Fruit fly (Drosophila melanogaster): ENCODE data around the gene ND-13B.

The ND-13B gene

DNA sequence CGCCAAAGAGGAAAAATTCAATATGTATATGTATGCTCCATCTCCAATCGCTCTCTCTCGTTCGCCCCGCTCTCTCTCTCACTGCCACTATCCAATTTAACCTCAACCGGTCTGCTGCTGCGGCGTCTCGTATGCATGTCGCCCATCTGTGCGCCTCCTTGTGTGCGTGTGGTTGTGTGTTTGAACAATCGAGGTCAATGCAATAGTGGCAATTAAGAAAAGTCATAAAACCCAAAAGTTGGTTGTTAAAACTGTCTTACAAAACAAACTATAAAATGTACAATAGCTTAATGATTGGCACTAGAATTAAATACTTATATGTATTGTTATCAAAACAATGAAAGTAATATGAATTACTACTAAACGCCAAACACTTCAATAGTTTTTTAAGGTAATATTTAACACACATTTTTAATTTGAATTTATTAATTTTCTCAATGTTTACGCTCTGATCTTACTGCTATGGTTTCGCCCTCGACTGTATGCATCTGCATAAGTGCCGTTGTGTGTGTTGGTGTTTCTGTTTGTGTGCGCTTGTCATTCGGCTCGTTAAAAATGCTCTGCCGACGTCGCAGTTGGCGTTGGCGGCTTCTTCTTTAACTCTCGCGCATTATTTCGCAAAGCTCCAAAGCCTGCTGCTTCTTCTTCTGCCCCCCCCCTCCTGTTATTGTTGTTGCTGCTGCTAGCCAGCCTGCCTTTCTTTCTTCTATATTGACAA lies 28.3 kb downstream of the ND-13B start (continued):
- TF ChIP-seq CG14965 (GFP tag; optimal IDR thresholded peaks at IDR 0.05; ENCODE audit: borderline replicate concordance) (peak; percentile 9), CG6683 (GFP tag; optimal IDR thresholded peaks at IDR 0.05) (peak; percentile 94), CG7963 (GFP tag; IDR thresholded peaks at IDR 0.05; ENCODE audit: partially characterized antibody) (no peak), MTF-1 (GFP tag; optimal IDR thresholded peaks at IDR 0.05; ENCODE audit: borderline replicate concordance) (peak; percentile 83), CG12769 (tag; optimal IDR thresholded peaks at IDR 0.05) (peak; percentile 92), CG3726 (GFP tag; IDR thresholded peaks at IDR 0.05) (peak; percentile 83; the same call in 1 of the 3 replicates), insv (GFP tag; optimal IDR thresholded peaks at IDR 0.05) (peak in 1 of 2 experiments; percentile 83), CG12219 (GFP tag; optimal IDR thresholded peaks at IDR 0.05) (peak; percentile 97), ac (GFP tag; optimal IDR thresholded peaks at IDR 0.05) (peak; percentile 97), CG3838 (GFP tag; optimal IDR thresholded peaks at IDR 0.05) (peak; percentile 76), CG11695 (GFP tag; IDR thresholded peaks at IDR 0.05) (peak; percentile 97), Bteb2 (GFP tag; optimal IDR thresholded peaks at IDR 0.05) (peak; percentile 86), salm (tag; optimal IDR thresholded peaks at IDR 0.05) (peak; percentile 97), CG31441 (GFP tag; IDR thresholded peaks at IDR 0.05) (peak; percentile 97), MESR4 (GFP tag; optimal IDR thresholded peaks at IDR 0.05) (peak; percentile 45), CG31224 (GFP tag; IDR thresholded peaks at IDR 0.05) (peak; percentile 84), CG2678 (tag; optimal IDR thresholded peaks at IDR 0.05) (peak; percentile 99), Hr78 (GFP tag; optimal IDR thresholded peaks at IDR 0.05) (peak in 1 of 2 experiments; percentile 96), chn (GFP tag; optimal IDR thresholded peaks at IDR 0.05) (peak; percentile 89), CG4730 (GFP tag; IDR thresholded peaks at IDR 0.05) (peak; percentile 87), CG9727 (GFP tag; optimal IDR thresholded peaks at IDR 0.05) (peak; percentile 99), CG7556 (GFP tag; optimal IDR thresholded peaks at IDR 0.05) (peak; percentile 99), HHEX (GFP tag; optimal IDR thresholded peaks at IDR 0.05) (peak; percentile 97), jigr1 (GFP tag; IDR thresholded peaks at IDR 0.05) (peak; percentile 88), CG8281 (tag; optimal IDR thresholded peaks at IDR 0.05) (peak; percentile 90), Hr39 (optimal IDR thresholded peaks at IDR 0.05) (no peak), sim (GFP tag; IDR thresholded peaks at IDR 0.05) (peak; percentile 91), dati (GFP tag; IDR thresholded peaks at IDR 0.05) (peak; percentile 81), CG9797 (GFP tag; optimal IDR thresholded peaks at IDR 0.05) (peak; percentile 29), Oli (tag; optimal IDR thresholded peaks at IDR 0.05) (peak; percentile 98), Oaz (GFP tag; IDR thresholded peaks at IDR 0.05) (peak; percentile 84), CG18011 (GFP tag; optimal IDR thresholded peaks at IDR 0.05) (peak; percentile 80), NC2β (GFP tag; optimal IDR thresholded peaks at IDR 0.05) (peak; percentile 83), YL-1 (GFP tag; optimal IDR thresholded peaks at IDR 0.05) (peak; percentile 95), zfh1 (GFP tag; IDR thresholded peaks at IDR 0.05) (peak; percentile 91), CG1529 (GFP tag; optimal IDR thresholded peaks at IDR 0.05) (peak; percentile 97), Poxn (GFP tag; IDR thresholded peaks at IDR 0.05) (peak; percentile 55; the same call in 1 of the 2 replicates), CG5953 (GFP tag; IDR thresholded peaks at IDR 0.05) (peak; percentile 65), nmo (GFP tag; optimal IDR thresholded peaks at IDR 0.05) (peak; percentile 99), CG15601 (tag; optimal IDR thresholded peaks at IDR 0.05) (peak; percentile 98), bbx (GFP tag; IDR thresholded peaks at IDR 0.05; ENCODE audit: partially characterized antibody) (no peak), CG17568 (GFP tag; optimal IDR thresholded peaks at IDR 0.05) (peak; percentile 95), gt (GFP tag; IDR thresholded peaks at IDR 0.05) (peak; percentile 59; the same call in 1 of the 2 replicates), org-1 (GFP tag; optimal IDR thresholded peaks at IDR 0.05) (peak; percentile 98), CG4854 (GFP tag; optimal IDR thresholded peaks at IDR 0.05) (peak; percentile 88), chif (GFP tag; optimal IDR thresholded peaks at IDR 0.05) (peak; percentile 88 to 92), kni (GFP tag; optimal IDR thresholded peaks at IDR 0.05) (peak; percentile 98), trem (tag; optimal IDR thresholded peaks at IDR 0.05) (peak; percentile 97), CG10654 (GFP tag; optimal IDR thresholded peaks at IDR 0.05) (peak; percentile 89)
